Worm (Caenorhabditis elegans) whole organism, L4/young adult: ENCODE measurements around the gene mls-2.

Experiments used
- W03F9.2 ChIP-seq: fragments of 150-350 bp; optimal IDR thresholded peaks from 2 replicates; lab custom pipeline; 2014; ENCODE audit warnings: missing biosample characterization, missing genetic modification characterization
- him-1 ChIP-seq: sonication (generic microtip); optimal IDR thresholded peaks from 2 replicates; lab custom pipeline; 2016; ENCODE audit warnings: missing genotype, missing genetic modification reagents, missing genetic modification characterization, missing compliant biosample characterization

DNA sequence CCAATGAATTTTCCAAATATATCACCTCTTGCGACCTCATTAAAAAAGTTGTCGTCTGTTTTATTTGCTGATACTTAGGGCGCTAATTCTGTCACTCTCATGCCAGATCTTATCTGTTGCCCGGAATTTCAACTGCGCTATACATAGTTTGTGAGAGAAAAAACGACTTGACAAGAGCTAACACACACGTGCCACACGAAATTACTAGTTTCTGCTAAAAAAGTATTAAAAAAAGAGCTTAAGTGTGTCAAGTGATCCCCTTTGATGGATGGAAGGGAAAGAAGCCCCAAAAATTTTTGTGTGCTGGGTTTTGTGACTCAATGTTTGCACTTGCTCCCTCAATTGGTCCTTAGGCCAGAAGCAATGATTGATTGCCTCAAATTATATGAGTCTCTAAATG, 20.8 kb downstream of the mls-2 start:
- TF ChIP-seq W03F9.2 (tag; lab: Kevin White, UChicago) (no peak), him-1 (no peak)
